Worm (Caenorhabditis elegans): ENCODE data around the gene phg-1.

- TF ChIP-seq klf-2 (GFP tag; conservative IDR thresholded peaks at IDR 0.05) (no peak), cog-1 (tag; optimal IDR thresholded peaks at IDR 0.05) (no peak), ztf-23 (GFP tag; IDR thresholded peaks at IDR 0.05) (no peak)
These were observed 9.0 kb downstream of the phg-1 start, which contains the start of gene pax-3 for ce11 chrII:10146488-10146887.
